Fruit fly (Drosophila melanogaster) whole organism, adult: ENCODE measurements around the gene drongo.

ENCODE experiments used
- CG7101 ChIP-seq: fragments of 200-800 bp; sonication (Bioruptor generic); optimal IDR thresholded peaks from 2 replicates; lab custom pipeline; 2018; ENCODE audit warnings: missing biosample characterization, mild to moderate bottlenecking, missing genetic modification characterization, moderate library complexity
- Clk ChIP-seq: fragments of 200-800 bp; sonication (Bioruptor generic); optimal IDR thresholded peaks from 2 replicates; lab custom pipeline; 2017; ENCODE audit warnings: missing biosample characterization, missing genetic modification characterization
- Hr96 ChIP-seq: fragments of 200-800 bp; sonication (Bioruptor generic); optimal IDR thresholded peaks from 2 replicates; lab custom pipeline; 2016; ENCODE audit warnings: missing biosample characterization, missing genetic modification characterization
- pad ChIP-seq: fragments of 200-800 bp; sonication (Bioruptor generic); optimal IDR thresholded peaks from 3 replicates; lab custom pipeline; 2017; ENCODE audit warnings: missing biosample characterization, missing genetic modification characterization, mild to moderate bottlenecking, moderate library complexity, missing genetic modification reagents

DNA sequence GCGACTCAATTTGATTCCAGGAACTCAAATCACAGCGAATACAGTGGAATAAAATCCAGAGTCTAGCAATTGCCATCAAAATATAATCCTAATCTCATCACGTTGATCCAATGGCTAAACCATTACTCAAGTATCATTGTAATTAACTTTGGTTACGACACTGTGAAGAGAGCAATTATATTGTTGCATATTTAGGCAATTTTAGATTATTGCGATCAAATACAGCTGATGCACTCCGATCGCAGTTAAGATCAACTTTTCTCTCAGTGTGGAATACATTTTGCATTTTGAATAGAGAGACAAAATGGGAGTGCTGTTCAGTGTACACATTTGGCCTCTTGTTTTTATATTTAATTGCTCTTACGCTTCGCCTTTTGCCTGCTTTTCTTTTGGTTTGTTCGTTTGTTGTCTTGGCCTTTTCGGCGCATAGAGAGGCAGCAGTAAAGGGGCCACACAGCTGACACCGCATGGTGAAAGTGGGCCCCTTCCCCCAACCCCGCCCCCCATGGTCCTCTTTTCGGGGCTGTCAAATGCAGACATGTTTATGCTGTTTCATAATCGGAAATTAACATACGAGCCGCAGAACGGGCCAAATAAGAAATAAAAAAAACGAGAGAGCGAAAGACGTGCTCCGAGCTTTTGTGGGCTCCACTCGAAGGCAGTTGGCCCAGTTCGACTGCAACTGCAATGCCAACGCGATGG is 4.6 kb downstream of the drongo start:
- TF ChIP-seq CG7101 (tag; lab: Kevin White, UChicago) = peak; percentile 32
- no peak for TF ChIP-seq Hr96 (GFP tag; lab: Kevin White, UChicago)
- no peak for TF ChIP-seq pad (GFP tag; lab: Kevin White, UChicago)
- TF ChIP-seq Clk = no peak
